Worm (Caenorhabditis elegans) whole organism, young adult: Measurements from ENCODE around the gene snt-6.
A peak's percentile ranks its signal among the peaks of the same experiment; 100 is the strongest.

Source experiments
- B0261.1 ChIP-seq: sonication (generic microtip); optimal IDR thresholded peaks from 2 replicates; lab custom pipeline; 2016; ENCODE audit warnings: mild to moderate bottlenecking, missing genetic modification characterization, moderate library complexity, missing compliant biosample characterization
- B0336.3 ChIP-seq: fragments of 200-800 bp; sonication (Bioruptor generic); IDR thresholded peaks from 2 replicates; pipeline ENCODE4 v1.3.6; 2022; ENCODE audit warnings: missing genetic modification characterization, missing compliant biosample characterization
- C06A6.2 ChIP-seq: fragments of 200-800 bp; sonication (Bioruptor generic); conservative IDR thresholded peaks from 2 replicates; pipeline ENCODE4 v1.3.6; 2022; ENCODE audit warnings: missing genetic modification characterization, missing compliant biosample characterization
- F22D6.2 ChIP-seq: sonication (generic microtip); optimal IDR thresholded peaks from 2 replicates; lab custom pipeline; 2016; ENCODE audit warnings: mild to moderate bottlenecking, missing genetic modification characterization, missing compliant biosample characterization
- F49E8.2 ChIP-seq: sonication (generic microtip); optimal IDR thresholded peaks from 3 replicates; lab custom pipeline; 2017; ENCODE audit warnings: missing genetic modification characterization, mild to moderate bottlenecking, missing compliant biosample characterization, antibody characterized with exemption, moderate library complexity; ENCODE audit not compliant: insufficient read depth
- F52B5.7 ChIP-seq: sonication (generic microtip); optimal IDR thresholded peaks from 2 replicates; lab custom pipeline; 2016; ENCODE audit warnings: mild to moderate bottlenecking, missing genetic modification characterization, missing compliant biosample characterization
- K11D2.4 ChIP-seq: fragments of 200-800 bp; sonication (Bioruptor generic); IDR thresholded peaks from 2 replicates; pipeline ENCODE4 v1.3.6; 2022; ENCODE audit warnings: missing genetic modification reagents, missing genetic modification characterization, missing compliant biosample characterization
- Y53G8AR.9 ChIP-seq: fragments of 200-800 bp; sonication (Bioruptor generic); conservative IDR thresholded peaks from 2 replicates; pipeline ENCODE4 v1.3.6; 2022; ENCODE audit warnings: missing genetic modification reagents, missing genetic modification characterization, missing compliant biosample characterization
- Y67H2A.10 ChIP-seq: fragments of 200-800 bp; sonication (Bioruptor generic); conservative IDR thresholded peaks from 2 replicates; pipeline ENCODE4 v1.3.6; 2022; ENCODE audit warnings: missing genetic modification reagents, missing genetic modification characterization, missing compliant biosample characterization
- ZK185.1 ChIP-seq: sonication (generic microtip); optimal IDR thresholded peaks from 2 replicates; lab custom pipeline; 2016; ENCODE audit warnings: mild to moderate bottlenecking, missing genetic modification characterization, missing compliant biosample characterization; ENCODE audit not compliant: poor library complexity, severe bottlenecking
- aptf-2 ChIP-seq: fragments of 200-800 bp; sonication (Bioruptor generic); conservative IDR thresholded peaks from 2 replicates; pipeline ENCODE4 v1.3.6; 2022; ENCODE audit warnings: missing genetic modification reagents, missing genetic modification characterization, missing compliant biosample characterization
- atf-7 ChIP-seq: sonication (generic microtip); optimal IDR thresholded peaks from 2 replicates; lab custom pipeline; 2017; ENCODE audit warnings: mild to moderate bottlenecking, missing genetic modification characterization, missing compliant biosample characterization
- ceh-40 ChIP-seq: fragments of 200-800 bp; sonication (Bioruptor generic); IDR thresholded peaks from 2 replicates; pipeline ENCODE4 v1.3.6; 2022; ENCODE audit warnings: missing genetic modification characterization, missing compliant biosample characterization
- ceh-79 ChIP-seq: sonication (generic microtip); optimal IDR thresholded peaks from 2 replicates; lab custom pipeline; 2017; ENCODE audit warnings: mild to moderate bottlenecking, missing genetic modification characterization, missing compliant biosample characterization
- die-1 ChIP-seq: sonication (generic microtip); optimal IDR thresholded peaks from 2 replicates; lab custom pipeline; 2016; ENCODE audit warnings: missing genotype, mild to moderate bottlenecking, missing genetic modification characterization, missing compliant biosample characterization
- dpl-1 ChIP-seq: fragments of 150-350 bp; optimal IDR thresholded peaks from 2 replicates; lab custom pipeline; 2014; ENCODE audit warnings: missing biosample characterization, missing genetic modification reagents, missing genetic modification characterization
- him-1 ChIP-seq: sonication (generic microtip); optimal IDR thresholded peaks from 2 replicates; lab custom pipeline; 2016; ENCODE audit warnings: missing genotype, missing genetic modification reagents, missing genetic modification characterization, missing compliant biosample characterization
- hlh-12 ChIP-seq: sonication (generic microtip); optimal IDR thresholded peaks from 2 replicates; lab custom pipeline; 2016; ENCODE audit warnings: missing genetic modification characterization, missing compliant biosample characterization
- lin-26 ChIP-seq: fragments of 200-800 bp; sonication (Bioruptor generic); IDR thresholded peaks from 2 replicates; pipeline ENCODE4 v1.3.6; 2022; ENCODE audit warnings: missing genetic modification reagents, missing genetic modification characterization, missing compliant biosample characterization
- lin-54 ChIP-seq: fragments of 200-800 bp; sonication (Bioruptor generic); optimal IDR thresholded peaks from 2 replicates; lab custom pipeline; 2018; ENCODE audit warnings: mild to moderate bottlenecking, missing genetic modification characterization, missing compliant biosample characterization
- madf-10 ChIP-seq: sonication (generic microtip); optimal IDR thresholded peaks from 2 replicates; lab custom pipeline; 2016; ENCODE audit warnings: mild to moderate bottlenecking, missing genetic modification characterization, missing compliant biosample characterization
- madf-3 ChIP-seq: fragments of 200-800 bp; sonication (Bioruptor generic); IDR thresholded peaks from 2 replicates; pipeline ENCODE4 v1.3.6; 2022; ENCODE audit warnings: missing genetic modification reagents, missing genetic modification characterization, missing compliant biosample characterization
- madf-6 ChIP-seq: fragments of 200-800 bp; sonication (Bioruptor generic); IDR thresholded peaks from 2 replicates; pipeline ENCODE4 v1.3.6; 2022; ENCODE audit warnings: missing genetic modification reagents, missing genetic modification characterization, missing compliant biosample characterization
- mcd-1 ChIP-seq: fragments of 200-800 bp; sonication (Bioruptor generic); IDR thresholded peaks from 2 replicates; pipeline ENCODE4 v1.3.6; 2022; ENCODE audit warnings: missing genetic modification reagents, missing genetic modification characterization, missing compliant biosample characterization
- mel-28 ChIP-seq: sonication (generic microtip); optimal IDR thresholded peaks from 2 replicates; lab custom pipeline; 2016; ENCODE audit warnings: borderline replicate concordance, mild to moderate bottlenecking, missing genetic modification characterization, missing compliant biosample characterization
- mes-4 ChIP-seq: sonication (generic microtip); optimal IDR thresholded peaks from 2 replicates; lab custom pipeline; 2016; ENCODE audit warnings: missing genotype, missing genetic modification characterization, missing compliant biosample characterization
- mxl-1 ChIP-seq: sonication (generic microtip); optimal IDR thresholded peaks from 2 replicates; lab custom pipeline; 2016; ENCODE audit warnings: missing genetic modification characterization, missing compliant biosample characterization
- rec-8 ChIP-seq, 2 experiments: sonication (generic microtip); optimal IDR thresholded peaks; 2 replicates each; lab custom pipeline; 2016; ENCODE audit warnings: mild to moderate bottlenecking in 2 of 2, missing genetic modification characterization in 2 of 2, missing genetic modification reagents in 2 of 2, missing genotype in 2 of 2, missing biosample characterization in 1 of 2, missing compliant biosample characterization in 1 of 2, moderate library complexity in 1 of 2
- repo-1 ChIP-seq: sonication (generic microtip); optimal IDR thresholded peaks from 2 replicates; lab custom pipeline; 2017; ENCODE audit warnings: mild to moderate bottlenecking, missing genetic modification characterization, missing compliant biosample characterization
- rpc-1 ChIP-seq, 2 experiments: fragments of 150-350 bp in 1 of 2; sonication (generic microtip) in 1 of 2; optimal IDR thresholded peaks; 2 replicates each; lab custom pipeline; 2014 to 2018; ENCODE audit warnings: missing biosample characterization in 1 of 2, missing genetic modification characterization in 1 of 2, missing genetic modification reagents in 1 of 2, missing genotype in 1 of 2
- tbp1 ChIP-seq: fragments of 200-800 bp; sonication (Bioruptor generic); optimal IDR thresholded peaks from 2 replicates; lab custom pipeline; 2018; ENCODE audit warnings: mild to moderate bottlenecking, missing genetic modification characterization, missing compliant biosample characterization
- tlf-1 ChIP-seq: fragments of 200-800 bp; sonication (Bioruptor generic); optimal IDR thresholded peaks from 2 replicates; lab custom pipeline; 2018; ENCODE audit warnings: mild to moderate bottlenecking, missing genetic modification characterization, missing compliant biosample characterization
- ztf-18 ChIP-seq: sonication (generic microtip); optimal IDR thresholded peaks from 2 replicates; lab custom pipeline; 2016; ENCODE audit warnings: missing genotype, mild to moderate bottlenecking, missing genetic modification characterization, missing compliant biosample characterization
- ztf-22 ChIP-seq: fragments of 200-800 bp; sonication (Bioruptor generic); optimal IDR thresholded peaks from 2 replicates; lab custom pipeline; 2018; ENCODE audit warnings: mild to moderate bottlenecking, missing genetic modification characterization, moderate library complexity, missing compliant biosample characterization
- ztf-3 ChIP-seq: fragments of 200-800 bp; sonication (Bioruptor generic); optimal IDR thresholded peaks from 2 replicates; lab custom pipeline; 2018; ENCODE audit warnings: mild to moderate bottlenecking, missing genetic modification characterization, missing compliant biosample characterization

The snt-6 gene

ce11 chrII:770253-770652, 20.2 kb upstream of the snt-6 start, which contains the start of gene C08G5.6:
C08G5.6 (plus strand) TSS chrII:770553.
- no peak for TF ChIP-seq F52B5.7 (tag; lab: Kevin White, UChicago)
- TF ChIP-seq mes-4 = no peak
- TF ChIP-seq repo-1 (tag; lab: Kevin White, UChicago) = no peak
- TF ChIP-seq tbp1 (GFP tag; lab: Kevin White, UChicago) = no peak

- peak; percentile 8; the same call in 1 of the 2 replicates for TF ChIP-seq lin-26
- TF ChIP-seq B0261.1 = peak; percentile 54
- no peak for TF ChIP-seq madf-6
- peak; percentile 82 for TF ChIP-seq tbp1 (GFP tag; lab: Kevin White, UChicago)
- peak; percentile 32 for TF ChIP-seq ztf-18 (tag; lab: Kevin White, UChicago)
- TF ChIP-seq die-1 = peak; percentile 44
- TF ChIP-seq rpc-1 (optimal IDR thresholded peaks at IDR 0.05; lab: Kevin White, UChicago) = peak; percentile 41
- peak; percentile 74 for TF ChIP-seq rpc-1 (tag; optimal IDR thresholded peaks at IDR 0.05; lab: Kevin White, UChicago)
- peak in 1 of 2 experiments; percentile 39 for TF ChIP-seq rec-8 (tag; optimal IDR thresholded peaks at IDR 0.05; lab: Kevin White, UChicago)
- TF ChIP-seq Y53G8AR.9 (GFP tag; lab: Robert Waterston, UW) = no peak
- TF ChIP-seq, all 124 proteins: peak for 7
Observed at ce11 chrII:769250-769649, 19.2 kb upstream of the snt-6 start.

ce11 chrII:765219-765618, 15.2 kb upstream of the snt-6 start, which contains the start of gene C08G5.7:
C08G5.7 (minus strand) TSS chrII:765319.
- TF ChIP-seq ceh-40 (no peak), aptf-2 (no peak), C06A6.2 (GFP tag; lab: Robert Waterston, UW) (no peak), hlh-12 (tag; lab: Kevin White, UChicago) (no peak), ztf-3 (GFP tag; lab: Kevin White, UChicago) (no peak), madf-3 (GFP tag; lab: Robert Waterston, UW) (no peak), B0336.3 (GFP tag; lab: Robert Waterston, UW) (no peak), tlf-1 (GFP tag; lab: Kevin White, UChicago) (no peak), madf-10 (no peak), Y67H2A.10 (GFP tag; lab: Robert Waterston, UW) (no peak), lin-54 (GFP tag; lab: Kevin White, UChicago) (no peak), ZK185.1 (no peak), F49E8.2 (tag; lab: Kevin White, UChicago) (no peak), atf-7 (tag; lab: Kevin White, UChicago) (no peak), mcd-1 (GFP tag; lab: Robert Waterston, UW) (no peak), mel-28 (tag; lab: Kevin White, UChicago) (no peak), mxl-1 (no peak), F22D6.2 (no peak), dpl-1 (GFP tag; lab: Kevin White, UChicago) (no peak), ceh-79 (no peak)

ce11 chrII:764385-764784, 14.4 kb upstream of the snt-6 start:
- no peak for TF ChIP-seq K11D2.4 (GFP tag; lab: Robert Waterston, UW)
- TF ChIP-seq ztf-22 = no peak
- no peak for TF ChIP-seq him-1 (tag; lab: Kevin White, UChicago)
